Fruit fly (Drosophila melanogaster) whole organism, embryonic: ENCODE data around the gene Sgs5bis.

Experiments
- CG10565 ChIP-seq: fragments of 200-800 bp; sonication (Bioruptor generic); optimal IDR thresholded peaks from 3 replicates; lab custom pipeline; 2016; ENCODE audit warnings: missing biosample characterization, mild to moderate bottlenecking, missing genetic modification characterization
- CG11723 ChIP-seq: fragments of 200-800 bp; sonication (Bioruptor generic); optimal IDR thresholded peaks from 2 replicates; lab custom pipeline; 2017; ENCODE audit warnings: missing biosample characterization, mild to moderate bottlenecking, missing genetic modification characterization
- CG12391 ChIP-seq: fragments of 200-800 bp; sonication (Bioruptor generic); optimal IDR thresholded peaks from 3 replicates; lab custom pipeline; 2018; ENCODE audit warnings: missing biosample characterization, mild to moderate bottlenecking, missing genetic modification characterization, moderate library complexity
- CG13123 ChIP-seq: fragments of 200-800 bp; sonication (Bioruptor generic); optimal IDR thresholded peaks from 2 replicates; lab custom pipeline; 2016; ENCODE audit warnings: missing biosample characterization, missing genetic modification characterization
- CG13775 ChIP-seq: fragments of 200-800 bp; sonication (Bioruptor generic); optimal IDR thresholded peaks from 3 replicates; lab custom pipeline; 2017; ENCODE audit warnings: missing biosample characterization, mild to moderate bottlenecking, missing genetic modification characterization
- CG1602 ChIP-seq: fragments of 200-800 bp; sonication (Bioruptor generic); optimal IDR thresholded peaks from 3 replicates; lab custom pipeline; 2016; ENCODE audit warnings: missing biosample characterization, missing genetic modification characterization
- CG17912 ChIP-seq: fragments of 200-800 bp; sonication (Bioruptor generic); optimal IDR thresholded peaks from 2 replicates; lab custom pipeline; 2018; ENCODE audit warnings: missing biosample characterization, mild to moderate bottlenecking, missing genetic modification characterization
- CG2120 ChIP-seq: fragments of 200-800 bp; sonication (Bioruptor generic); optimal IDR thresholded peaks from 3 replicates; lab custom pipeline; 2016; ENCODE audit warnings: missing biosample characterization, missing genetic modification characterization
- CG2712 ChIP-seq: fragments of 200-800 bp; optimal IDR thresholded peaks from 3 replicates; lab custom pipeline; 2019; ENCODE audit warnings: missing biosample characterization, mild to moderate bottlenecking, missing genetic modification characterization, moderate library complexity
- CG3065 ChIP-seq: fragments of 200-800 bp; sonication (Bioruptor generic); optimal IDR thresholded peaks from 2 replicates; lab custom pipeline; 2016; ENCODE audit warnings: missing biosample characterization, missing genetic modification characterization
- CG32772 ChIP-seq: fragments of 200-800 bp; sonication (Bioruptor generic); IDR thresholded peaks from 2 replicates; pipeline ENCODE4 v1.3.6; 2022; ENCODE audit warnings: missing biosample characterization, missing genetic modification characterization
- CG3726 ChIP-seq: fragments of 200-800 bp; sonication (Bioruptor generic); IDR thresholded peaks from 3 replicates; pipeline ENCODE4, ENCODE4 v1.3.6; 2022; ENCODE audit warnings: missing biosample characterization, missing genetic modification characterization
- CG3995 ChIP-seq: fragments of 200-800 bp; sonication (Bioruptor generic); optimal IDR thresholded peaks from 3 replicates; lab custom pipeline; 2016; ENCODE audit warnings: missing biosample characterization, missing genetic modification characterization
- CG4404 ChIP-seq: fragments of 200-800 bp; sonication (Bioruptor generic); IDR thresholded peaks from 2 replicates; pipeline ENCODE4 v1.3.6; 2022; ENCODE audit warnings: missing biosample characterization, missing genetic modification characterization
- CG4730 ChIP-seq: fragments of 200-800 bp; sonication (Bioruptor generic); IDR thresholded peaks from 2 replicates; pipeline ENCODE4 v1.3.6; 2022; ENCODE audit warnings: missing biosample characterization, missing genetic modification characterization
- CG6254 ChIP-seq: fragments of 200-800 bp; sonication (Bioruptor generic); optimal IDR thresholded peaks from 3 replicates; lab custom pipeline; 2017; ENCODE audit warnings: mild to moderate bottlenecking, missing biosample characterization, missing genetic modification reagents, missing genetic modification characterization
- CG7271 ChIP-seq: fragments of 200-800 bp; sonication (Bioruptor generic); optimal IDR thresholded peaks from 2 replicates; lab custom pipeline; 2018; ENCODE audit warnings: missing biosample characterization, mild to moderate bottlenecking, missing genetic modification characterization, moderate library complexity
- CG7839 ChIP-seq: fragments of 200-800 bp; sonication (Bioruptor generic); optimal IDR thresholded peaks from 3 replicates; lab custom pipeline; 2018; ENCODE audit warnings: missing biosample characterization, mild to moderate bottlenecking, missing genetic modification characterization, moderate library complexity
- CG8089 ChIP-seq: fragments of 200-800 bp; sonication (Bioruptor generic); optimal IDR thresholded peaks from 3 replicates; lab custom pipeline; 2016; ENCODE audit warnings: missing biosample characterization, missing genetic modification characterization
- CG8359 ChIP-seq: fragments of 200-800 bp; sonication (Bioruptor generic); optimal IDR thresholded peaks from 2 replicates; lab custom pipeline; 2017; ENCODE audit warnings: missing biosample characterization, mild to moderate bottlenecking, missing genetic modification characterization, borderline replicate concordance
- CG9609 ChIP-seq: fragments of 200-800 bp; sonication (Bioruptor generic); optimal IDR thresholded peaks from 3 replicates; lab custom pipeline; 2016; ENCODE audit warnings: missing biosample characterization, missing genetic modification characterization
- CoRest ChIP-seq: fragments of 200-800 bp; sonication (Bioruptor generic); optimal IDR thresholded peaks from 3 replicates; lab custom pipeline; 2018; ENCODE audit warnings: missing biosample characterization, mild to moderate bottlenecking, missing genetic modification characterization, moderate library complexity
- Dref ChIP-seq: fragments of 200-800 bp; sonication (Bioruptor generic); IDR thresholded peaks from 2 replicates; pipeline ENCODE4 v1.3.6; 2022; ENCODE audit warnings: missing biosample characterization, missing genetic modification characterization
- Ets65A ChIP-seq: fragments of 200-800 bp; sonication (Bioruptor generic); peaks from one replicate; lab custom pipeline; 2016; ENCODE audit warnings: missing biosample characterization, missing genetic modification characterization
- H15 ChIP-seq: fragments of 200-800 bp; sonication (Bioruptor generic); IDR thresholded peaks from 3 replicates; pipeline ENCODE4 v1.3.6; 2022; ENCODE audit warnings: missing biosample characterization, missing genetic modification characterization
- HLH3B ChIP-seq: fragments of 200-800 bp; sonication (Bioruptor generic); IDR thresholded peaks from 2 replicates; pipeline ENCODE4 v1.3.6; 2022; ENCODE audit warnings: missing biosample characterization, missing genetic modification characterization
- Hr3 ChIP-seq: fragments of 200-800 bp; sonication (Bioruptor generic); optimal IDR thresholded peaks from 3 replicates; lab custom pipeline; 2016; ENCODE audit warnings: missing biosample characterization, missing genetic modification characterization
- Pdp1 ChIP-seq, 2 experiments: fragments of 200-800 bp; sonication (Bioruptor generic); optimal IDR thresholded peaks; 3 replicates each; lab custom pipeline; 2016; ENCODE audit warnings: missing biosample characterization in 2 of 2, missing genetic modification characterization in 2 of 2, mild to moderate bottlenecking in 1 of 2, moderate library complexity in 1 of 2
- Rfx ChIP-seq: fragments of 200-800 bp; sonication (Bioruptor generic); IDR thresholded peaks from 2 replicates; pipeline ENCODE4 v1.3.6; 2022; ENCODE audit warnings: missing biosample characterization, missing genetic modification characterization
- Sox102F ChIP-seq: fragments of 200-800 bp; sonication (Bioruptor generic); optimal IDR thresholded peaks from 2 replicates; lab custom pipeline; 2018; ENCODE audit warnings: missing biosample characterization, mild to moderate bottlenecking, missing genetic modification characterization, moderate library complexity
- Spps ChIP-seq: fragments of 200-800 bp; sonication (Bioruptor generic); optimal IDR thresholded peaks from 2 replicates; lab custom pipeline; 2018; ENCODE audit warnings: missing biosample characterization, mild to moderate bottlenecking, missing genetic modification characterization
- Stat92E ChIP-seq, 3 experiments: fragments of >200 bp in 2 of 3; fragments of 200-800 bp in 1 of 3; sonication (Bioruptor generic) in 1 of 3; optimal IDR thresholded peaks; 2 replicates each; lab custom pipeline; 2017 to 2019; ENCODE audit warnings: missing biosample characterization in 3 of 3, missing genetic modification characterization in 3 of 3, mild to moderate bottlenecking in 1 of 3, moderate library complexity in 1 of 3
- TFAM ChIP-seq: fragments of 200-800 bp; sonication (Bioruptor generic); optimal IDR thresholded peaks from 2 replicates; lab custom pipeline; 2017; ENCODE audit warnings: missing biosample characterization, missing genetic modification characterization, inconsistent platforms
- abd-A ChIP-seq: fragments of 200-800 bp; sonication (Bioruptor generic); optimal IDR thresholded peaks from 3 replicates; lab custom pipeline; 2019; ENCODE audit warnings: missing biosample characterization, mild to moderate bottlenecking, missing genetic modification characterization, moderate library complexity
- chif ChIP-seq, 2 experiments: fragments of 200-800 bp; sonication (Bioruptor generic); optimal IDR thresholded peaks; 3 replicates each; lab custom pipeline; 2016; ENCODE audit warnings: missing biosample characterization in 2 of 2, missing genetic modification characterization in 2 of 2
- ci ChIP-seq: fragments of 200-800 bp; sonication (Bioruptor generic); IDR thresholded peaks from 3 replicates; pipeline ENCODE4 v1.3.6; 2022; ENCODE audit warnings: missing biosample characterization, missing genetic modification characterization
- croc ChIP-seq: fragments of 200-800 bp; sonication (Bioruptor generic); conservative IDR thresholded peaks from 3 replicates; pipeline ENCODE4 v1.3.6; 2022; ENCODE audit warnings: missing biosample characterization, missing genetic modification characterization
- ems ChIP-seq: fragments of 200-800 bp; sonication (Bioruptor generic); optimal IDR thresholded peaks from 3 replicates; lab custom pipeline; 2016; ENCODE audit warnings: missing biosample characterization, missing genetic modification characterization
- ewg ChIP-seq: fragments of 200-800 bp; sonication (Bioruptor generic); optimal IDR thresholded peaks from 3 replicates; lab custom pipeline; 2017; ENCODE audit warnings: mild to moderate bottlenecking, missing biosample characterization, missing genetic modification reagents, missing genetic modification characterization
- fd96Cb ChIP-seq: fragments of 200-800 bp; sonication (Bioruptor generic); optimal IDR thresholded peaks from 2 replicates; lab custom pipeline; 2018; ENCODE audit warnings: missing biosample characterization, mild to moderate bottlenecking, missing genetic modification characterization, moderate library complexity
- her ChIP-seq: fragments of 200-800 bp; sonication (Bioruptor generic); optimal IDR thresholded peaks from 2 replicates; lab custom pipeline; 2016; ENCODE audit warnings: missing biosample characterization, missing genetic modification characterization
- kni ChIP-seq: fragments of 200-800 bp; sonication (Bioruptor generic); optimal IDR thresholded peaks from 3 replicates; lab custom pipeline; 2017; ENCODE audit warnings: mild to moderate bottlenecking, missing biosample characterization, missing genetic modification reagents, missing genetic modification characterization
- odd ChIP-seq: fragments of 200-800 bp; sonication (Bioruptor generic); optimal IDR thresholded peaks from 2 replicates; lab custom pipeline; 2017; ENCODE audit warnings: missing biosample characterization, mild to moderate bottlenecking, missing genetic modification characterization
- org-1 ChIP-seq: fragments of 200-800 bp; sonication (Bioruptor generic); optimal IDR thresholded peaks from 2 replicates; lab custom pipeline; 2017; ENCODE audit warnings: missing biosample characterization, missing genetic modification characterization
- sc ChIP-seq, 3 experiments: fragments of >200 bp in 2 of 3; fragments of 200-800 bp in 1 of 3; sonication (Bioruptor generic) in 1 of 3; optimal IDR thresholded peaks; 2 replicates in 2 of 3; 3 replicates in 1 of 3; lab custom pipeline; 2017; ENCODE audit warnings: mild to moderate bottlenecking in 1 of 3, missing biosample characterization in 1 of 3, missing genetic modification characterization in 1 of 3, missing genetic modification reagents in 1 of 3
- slp2 ChIP-seq: fragments of 200-800 bp; sonication (Bioruptor generic); optimal IDR thresholded peaks from 2 replicates; lab custom pipeline; 2016; ENCODE audit warnings: missing biosample characterization, missing genetic modification characterization
- trem ChIP-seq: fragments of 200-800 bp; optimal IDR thresholded peaks from 3 replicates; lab custom pipeline; 2019; ENCODE audit warnings: missing biosample characterization, mild to moderate bottlenecking, missing genetic modification characterization, moderate library complexity
- tx ChIP-seq: fragments of 200-800 bp; sonication (Bioruptor generic); optimal IDR thresholded peaks from 2 replicates; lab custom pipeline; 2016; ENCODE audit warnings: missing biosample characterization, missing genetic modification characterization
- zfh1 ChIP-seq: fragments of 200-800 bp; sonication (Bioruptor generic); IDR thresholded peaks from 3 replicates; pipeline ENCODE4 v1.3.6; 2022; ENCODE audit warnings: missing biosample characterization, missing genetic modification characterization

Gene Sgs5bis

DNA sequence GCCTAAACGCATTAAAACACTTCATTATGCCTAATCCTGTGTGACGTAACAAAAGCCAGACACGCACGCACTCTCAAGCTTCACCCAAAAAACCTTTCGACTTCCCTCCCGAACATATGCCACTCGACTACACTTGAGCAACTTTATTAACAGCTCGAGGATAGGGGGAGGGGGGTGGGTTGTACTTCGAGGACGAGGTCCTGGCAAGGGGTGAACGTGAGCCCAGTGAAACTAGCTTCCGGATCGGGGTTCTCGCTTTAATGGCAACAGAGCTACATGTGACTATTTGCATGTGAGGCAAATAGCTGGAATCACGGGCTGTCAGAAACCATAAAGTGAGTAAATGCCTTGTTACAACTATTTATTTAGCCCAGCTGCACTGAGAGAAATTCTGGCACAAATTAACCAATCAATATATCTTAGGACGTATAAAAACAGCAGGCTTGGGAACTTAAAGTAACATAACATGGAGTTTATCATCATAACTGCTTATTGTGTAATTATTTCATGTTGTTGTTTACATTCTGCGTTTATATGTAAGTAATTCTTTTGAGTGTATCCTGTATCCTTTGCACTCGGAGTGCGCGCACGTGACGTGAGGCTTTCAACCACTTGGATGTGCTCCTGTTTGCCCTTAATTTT, 43.2 kb upstream of the Sgs5bis start (continued):
- TF ChIP-seq CG13775 (GFP tag; lab: Kevin White, UChicago) (peak; percentile 50), Dref (GFP tag; lab: Robert Waterston, UW) (no peak), fd96Cb (tag; lab: Kevin White, UChicago) (peak; percentile 50), trem (tag; lab: Kevin White, UChicago) (peak; percentile 58), zfh1 (GFP tag; lab: Robert Waterston, UW) (peak; percentile 59; the same call in 1 of the 3 replicates), CG3726 (GFP tag; lab: Robert Waterston, UW) (no peak), CG12391 (tag; lab: Kevin White, UChicago) (peak; percentile 70), ci (peak; percentile 67; the same call in 2 of the 3 replicates), Spps (tag; lab: Kevin White, UChicago) (peak; percentile 40), CG4730 (GFP tag; lab: Robert Waterston, UW) (no peak), tx (GFP tag; lab: Kevin White, UChicago) (peak; percentile 7), ems (GFP tag; lab: Kevin White, UChicago) (peak; percentile 13), Stat92E (GFP tag; optimal IDR thresholded peaks at IDR 0.05; lab: Kevin White, UChicago) (no peak), kni (GFP tag; lab: Kevin White, UChicago) (no peak), abd-A (tag; lab: Kevin White, UChicago) (no peak), croc (GFP tag; lab: Robert Waterston, UW) (no peak; the same call in 2 of the 3 replicates), CG3065 (GFP tag; lab: Kevin White, UChicago) (no peak), H15 (GFP tag; lab: Robert Waterston, UW) (no peak), slp2 (GFP tag; lab: Kevin White, UChicago) (peak; percentile 35), Rfx (GFP tag; lab: Robert Waterston, UW) (no peak), CG32772 (peak; percentile 41; the same call in 1 of the 2 replicates), chif (GFP tag; optimal IDR thresholded peaks at IDR 0.05; lab: Kevin White, UChicago) (peak; percentile 42 to 77), CG2712 (peak; percentile 76), CG3995 (no peak), odd (no peak), TFAM (GFP tag; lab: Kevin White, UChicago) (no peak), CG10565 (GFP tag; lab: Kevin White, UChicago) (peak; percentile 33), CG13123 (GFP tag; lab: Kevin White, UChicago) (no peak), sc (optimal IDR thresholded peaks at IDR 0.05; lab: Kevin White, UChicago) (no peak), sc (GFP tag; optimal IDR thresholded peaks at IDR 0.05; lab: Kevin White, UChicago) (peak; percentile 36), HLH3B (GFP tag; lab: Robert Waterston, UW) (peak; percentile 39; the same call in 1 of the 2 replicates), CG7839 (peak; percentile 54), CG6254 (GFP tag; lab: Kevin White, UChicago) (peak; percentile 62), Pdp1 (GFP tag; optimal IDR thresholded peaks at IDR 0.05; lab: Kevin White, UChicago) (peak in 1 of 2 experiments; percentile 3), CG9609 (GFP tag; lab: Kevin White, UChicago) (peak; percentile 14), Sox102F (no peak), Ets65A (GFP tag; lab: Kevin White, UChicago) (peak; percentile 91), CG7271 (peak; percentile 45), CoRest (peak; percentile 58), CG17912 (no peak), her (GFP tag; lab: Kevin White, UChicago) (peak; percentile 33), ewg (GFP tag; lab: Kevin White, UChicago) (peak; percentile 49), CG8359 (peak; percentile 18), CG2120 (GFP tag; lab: Kevin White, UChicago) (peak; percentile 2), org-1 (peak; percentile 37), Hr3 (peak; percentile 40), CG4404 (GFP tag; lab: Robert Waterston, UW) (peak; percentile 47; the same call in 1 of the 2 replicates), CG8089 (GFP tag; lab: Kevin White, UChicago) (peak; percentile 48), CG11723 (GFP tag; lab: Kevin White, UChicago) (no peak), CG1602 (GFP tag; lab: Kevin White, UChicago) (peak; percentile 50)
